Fruit fly (Drosophila melanogaster) whole organism, embryonic: ENCODE data around the gene CG33107.

Source experiments
- Bteb2 ChIP-seq: fragments of 200-800 bp; sonication (Bioruptor generic); optimal IDR thresholded peaks from 2 replicates; lab custom pipeline; 2016; ENCODE audit warnings: missing biosample characterization, missing genetic modification characterization
- CG10267 ChIP-seq: fragments of 200-800 bp; sonication (Bioruptor generic); optimal IDR thresholded peaks from 2 replicates; lab custom pipeline; 2018; ENCODE audit warnings: missing biosample characterization, mild to moderate bottlenecking, missing genetic modification characterization, moderate library complexity
- CG14441 ChIP-seq: fragments of 200-800 bp; sonication (Bioruptor generic); IDR thresholded peaks from 2 replicates; pipeline ENCODE4 v1.3.6; 2022; ENCODE audit warnings: missing biosample characterization, missing genetic modification characterization
- CG1647 ChIP-seq: fragments of 200-800 bp; sonication (Bioruptor generic); optimal IDR thresholded peaks from 3 replicates; lab custom pipeline; 2016; ENCODE audit warnings: missing biosample characterization, missing genetic modification characterization
- CG17385 ChIP-seq: fragments of 200-800 bp; sonication (Bioruptor generic); optimal IDR thresholded peaks from 3 replicates; lab custom pipeline; 2018; ENCODE audit warnings: missing biosample characterization, mild to moderate bottlenecking, missing genetic modification characterization
- CG1832 ChIP-seq: fragments of 200-800 bp; sonication (Bioruptor generic); optimal IDR thresholded peaks from 2 replicates; lab custom pipeline; 2017; ENCODE audit warnings: missing biosample characterization, mild to moderate bottlenecking, missing genetic modification characterization, inconsistent platforms
- CG31365 ChIP-seq: fragments of 200-800 bp; sonication (Bioruptor generic); optimal IDR thresholded peaks from 2 replicates; lab custom pipeline; 2018; ENCODE audit warnings: missing biosample characterization, mild to moderate bottlenecking, missing genetic modification characterization
- CG32532 ChIP-seq: fragments of 200-800 bp; sonication (Bioruptor generic); IDR thresholded peaks from 2 replicates; pipeline ENCODE4 v1.3.6; 2022; ENCODE audit warnings: missing biosample characterization, missing genetic modification characterization
- CG34422 ChIP-seq: fragments of 200-800 bp; sonication (Bioruptor generic); IDR thresholded peaks from 3 replicates; pipeline ENCODE4 v1.3.6; 2022; ENCODE audit warnings: missing biosample characterization, missing genetic modification characterization
- CG4730 ChIP-seq: fragments of 200-800 bp; sonication (Bioruptor generic); IDR thresholded peaks from 2 replicates; pipeline ENCODE4 v1.3.6; 2022; ENCODE audit warnings: missing biosample characterization, missing genetic modification characterization
- CG7928 ChIP-seq: fragments of 200-800 bp; sonication (Bioruptor generic); optimal IDR thresholded peaks from 2 replicates; lab custom pipeline; 2017; ENCODE audit warnings: missing biosample characterization, mild to moderate bottlenecking, missing genetic modification characterization
- CG7963 ChIP-seq: fragments of 200-800 bp; sonication (Bioruptor generic); IDR thresholded peaks from 3 replicates; pipeline ENCODE4 v1.3.6; 2022; ENCODE audit warnings: missing biosample characterization, missing genetic modification characterization; ENCODE audit not compliant: partially characterized antibody
- CHES-1-like ChIP-seq: fragments of 200-800 bp; sonication (Bioruptor generic); optimal IDR thresholded peaks from 2 replicates; lab custom pipeline; 2016; ENCODE audit warnings: missing biosample characterization, missing genetic modification characterization
- D ChIP-seq, 2 experiments: fragments of 200-800 bp in 1 of 2; fragments of >200 bp in 1 of 2; sonication (Bioruptor generic) in 1 of 2; optimal IDR thresholded peaks; 2 replicates in 1 of 2; 3 replicates in 1 of 2; lab custom pipeline; 2017; ENCODE audit warnings: mild to moderate bottlenecking in 1 of 2, missing biosample characterization in 1 of 2, missing genetic modification characterization in 1 of 2, missing genetic modification reagents in 1 of 2
- Dip2 ChIP-seq: fragments of 200-800 bp; sonication (Bioruptor generic); IDR thresholded peaks from 2 replicates; pipeline ENCODE4 v1.3.6; 2022; ENCODE audit warnings: missing biosample characterization, missing genetic modification characterization
- Doc3 ChIP-seq: fragments of 200-800 bp; sonication (Bioruptor generic); IDR thresholded peaks from 3 replicates; pipeline ENCODE4 v1.3.6; 2022; ENCODE audit warnings: missing biosample characterization, missing genetic modification characterization; ENCODE audit not compliant: partially characterized antibody
- Dp ChIP-seq: fragments of 200-800 bp; sonication (Bioruptor generic); optimal IDR thresholded peaks from 2 replicates; lab custom pipeline; 2018; ENCODE audit warnings: missing biosample characterization, mild to moderate bottlenecking, missing genetic modification characterization, moderate library complexity
- Ets97D ChIP-seq: fragments of 200-800 bp; sonication (Bioruptor generic); optimal IDR thresholded peaks from 3 replicates; lab custom pipeline; 2016; ENCODE audit warnings: missing biosample characterization, missing genetic modification characterization
- GATAe ChIP-seq: fragments of 200-800 bp; sonication (Bioruptor generic); conservative IDR thresholded peaks from 2 replicates; pipeline ENCODE4 v1.3.6; 2022; ENCODE audit warnings: missing biosample characterization, missing genetic modification characterization
- Hey ChIP-seq: fragments of 200-800 bp; sonication (Bioruptor generic); optimal IDR thresholded peaks from 3 replicates; lab custom pipeline; 2018; ENCODE audit warnings: missing biosample characterization, mild to moderate bottlenecking, missing genetic modification characterization
- Hmr ChIP-seq: fragments of 200-800 bp; sonication (Bioruptor generic); optimal IDR thresholded peaks from 3 replicates; lab custom pipeline; 2017; ENCODE audit warnings: mild to moderate bottlenecking, missing biosample characterization, missing genetic modification reagents, missing genetic modification characterization
- Hr39 ChIP-seq: fragments of >200 bp; optimal IDR thresholded peaks from 2 replicates; lab custom pipeline; 2017
- Hr78 ChIP-seq, 2 experiments: fragments of 200-800 bp in 1 of 2; fragments of >200 bp in 1 of 2; sonication (Bioruptor generic) in 1 of 2; optimal IDR thresholded peaks; 2 replicates each; lab custom pipeline; 2017 to 2019; ENCODE audit warnings: missing biosample characterization in 2 of 2, missing genetic modification characterization in 2 of 2, mild to moderate bottlenecking in 1 of 2, moderate library complexity in 1 of 2
- Hsf ChIP-seq: fragments of 200-800 bp; sonication (Bioruptor generic); optimal IDR thresholded peaks from 3 replicates; lab custom pipeline; 2016; ENCODE audit warnings: missing biosample characterization, missing genetic modification characterization
- Lpt ChIP-seq: fragments of >200 bp; optimal IDR thresholded peaks from 2 replicates; lab custom pipeline; 2018; ENCODE audit warnings: missing biosample characterization, missing genetic modification characterization
- Meics ChIP-seq: fragments of 200-800 bp; sonication (Bioruptor generic); optimal IDR thresholded peaks from 2 replicates; lab custom pipeline; 2017; ENCODE audit warnings: missing biosample characterization, mild to moderate bottlenecking, missing genetic modification characterization
- Oaz ChIP-seq: fragments of 200-800 bp; sonication (Bioruptor generic); IDR thresholded peaks from 2 replicates; pipeline ENCODE4 v1.3.6; 2022; ENCODE audit warnings: missing biosample characterization, missing genetic modification characterization
- PHDP ChIP-seq: fragments of 200-800 bp; sonication (Bioruptor generic); optimal IDR thresholded peaks from 3 replicates; lab custom pipeline; 2018; ENCODE audit warnings: missing biosample characterization, mild to moderate bottlenecking, missing genetic modification characterization, moderate library complexity
- Ravus ChIP-seq: fragments of 200-800 bp; sonication (Bioruptor generic); IDR thresholded peaks from 2 replicates; pipeline ENCODE4 v1.3.6; 2022; ENCODE audit warnings: missing biosample characterization, missing genetic modification characterization
- al ChIP-seq: fragments of 200-800 bp; sonication (Bioruptor generic); IDR thresholded peaks from 2 replicates; pipeline ENCODE4 v1.3.6; 2022; ENCODE audit warnings: missing biosample characterization, missing genetic modification characterization
- bbx ChIP-seq: fragments of 200-800 bp; sonication (Bioruptor generic); IDR thresholded peaks from 2 replicates; pipeline ENCODE4 v1.3.6; 2022; ENCODE audit warnings: missing biosample characterization, missing genetic modification characterization; ENCODE audit not compliant: partially characterized antibody
- bsh ChIP-seq, 2 experiments: fragments of 200-800 bp; sonication (Bioruptor generic); optimal IDR thresholded peaks; 2 replicates each; lab custom pipeline; 2017 to 2018; ENCODE audit warnings: mild to moderate bottlenecking in 2 of 2, missing biosample characterization in 2 of 2, missing genetic modification characterization in 2 of 2, moderate library complexity in 1 of 2
- cato ChIP-seq: fragments of 200-800 bp; sonication (Bioruptor generic); optimal IDR thresholded peaks from 2 replicates; lab custom pipeline; 2016; ENCODE audit warnings: missing biosample characterization, missing genetic modification characterization, borderline replicate concordance
- dpn ChIP-seq, 2 experiments: fragments of 200-800 bp; sonication (Bioruptor generic); optimal IDR thresholded peaks; 3 replicates each; lab custom pipeline; 2016; ENCODE audit warnings: missing biosample characterization in 2 of 2, missing genetic modification characterization in 2 of 2
- grau ChIP-seq: fragments of 200-800 bp; optimal IDR thresholded peaks from 3 replicates; lab custom pipeline; 2019; ENCODE audit warnings: missing biosample characterization, mild to moderate bottlenecking, missing genetic modification characterization, moderate library complexity
- gt ChIP-seq: fragments of 200-800 bp; sonication (Bioruptor generic); IDR thresholded peaks from 2 replicates; pipeline ENCODE4 v1.3.6; 2022; ENCODE audit warnings: missing biosample characterization, missing genetic modification characterization
- inv ChIP-seq: fragments of 200-800 bp; sonication (Bioruptor generic); IDR thresholded peaks from 2 replicates; pipeline ENCODE4 v1.3.6; 2022; ENCODE audit warnings: missing biosample characterization, missing genetic modification characterization; ENCODE audit not compliant: partially characterized antibody
- knrl ChIP-seq: fragments of 200-800 bp; sonication (Bioruptor generic); IDR thresholded peaks from 3 replicates; pipeline ENCODE4 v1.3.6; 2022; ENCODE audit warnings: missing biosample characterization, missing genetic modification characterization; ENCODE audit not compliant: partially characterized antibody
- lilli ChIP-seq: fragments of 200-800 bp; sonication (Bioruptor generic); optimal IDR thresholded peaks from 3 replicates; lab custom pipeline; 2016; ENCODE audit warnings: missing biosample characterization, missing genetic modification characterization
- lov ChIP-seq, 2 experiments: fragments of 200-800 bp in 1 of 2; fragments of >200 bp in 1 of 2; sonication (Bioruptor generic) in 1 of 2; IDR thresholded peaks in 1 of 2; optimal IDR thresholded peaks in 1 of 2; 2 replicates in 1 of 2; 3 replicates in 1 of 2; pipeline versions ENCODE4 v1.3.6 to Lab custom; 2017 to 2022; ENCODE audit warnings: missing biosample characterization in 1 of 2, missing genetic modification characterization in 1 of 2
- pfk ChIP-seq: fragments of 200-800 bp; sonication (Bioruptor generic); optimal IDR thresholded peaks from 2 replicates; lab custom pipeline; 2018; ENCODE audit warnings: missing biosample characterization, mild to moderate bottlenecking, missing genetic modification characterization, moderate library complexity
- pho ChIP-seq: fragments of 200-800 bp; sonication (Bioruptor generic); optimal IDR thresholded peaks from 2 replicates; lab custom pipeline; 2016; ENCODE audit warnings: missing biosample characterization, missing genetic modification characterization
- ro ChIP-seq: fragments of 200-800 bp; sonication (Bioruptor generic); IDR thresholded peaks from 2 replicates; pipeline ENCODE4 v1.3.6; 2022; ENCODE audit warnings: missing biosample characterization, missing genetic modification characterization
- seq ChIP-seq: fragments of 200-800 bp; sonication (Bioruptor generic); IDR thresholded peaks from 2 replicates; pipeline ENCODE4 v1.3.6; 2022; ENCODE audit warnings: missing biosample characterization, missing genetic modification characterization
- sna ChIP-seq: fragments of 200-800 bp; sonication (Bioruptor generic); IDR thresholded peaks from 2 replicates; pipeline ENCODE4 v1.3.6; 2022; ENCODE audit warnings: missing biosample characterization, missing genetic modification characterization; ENCODE audit not compliant: partially characterized antibody
- trh ChIP-seq: fragments of 200-800 bp; sonication (Bioruptor generic); optimal IDR thresholded peaks from 2 replicates; lab custom pipeline; 2016; ENCODE audit warnings: missing biosample characterization, missing genetic modification characterization
- tup ChIP-seq: fragments of 200-800 bp; sonication (Bioruptor generic); optimal IDR thresholded peaks from 2 replicates; lab custom pipeline; 2016; ENCODE audit warnings: missing biosample characterization, mild to moderate bottlenecking, missing genetic modification characterization, moderate library complexity
- zf30C ChIP-seq: fragments of 200-800 bp; sonication (Bioruptor generic); optimal IDR thresholded peaks from 3 replicates; lab custom pipeline; 2018; ENCODE audit warnings: missing biosample characterization, mild to moderate bottlenecking, missing genetic modification characterization

The CG33107 gene

DNA sequence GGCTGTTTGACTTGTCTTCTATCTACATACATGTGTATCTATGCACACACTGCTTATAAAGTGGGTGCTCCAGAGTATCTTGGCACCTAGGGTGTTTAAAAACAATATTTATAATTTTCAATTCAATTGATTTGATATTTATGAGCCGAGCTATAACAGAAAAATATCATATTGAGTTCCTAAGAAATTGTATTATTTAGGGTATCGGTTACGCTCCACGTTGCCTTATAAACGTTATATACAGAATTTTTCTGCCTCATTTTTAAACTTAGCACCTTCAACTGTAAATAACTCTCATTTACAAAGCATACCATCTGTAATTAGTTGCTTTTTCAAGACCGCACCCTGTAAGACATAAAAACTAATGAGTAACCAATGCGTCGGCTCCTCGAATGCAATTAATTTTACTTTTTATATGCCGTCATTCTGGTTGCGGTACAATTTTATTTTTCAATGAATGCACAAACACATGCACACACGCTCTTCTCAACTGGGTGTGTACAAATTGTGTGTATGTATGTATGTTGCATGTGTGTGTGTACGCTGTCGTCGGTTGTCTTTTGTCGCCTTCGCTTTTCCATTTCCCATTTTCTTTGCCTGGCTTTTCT, 6.3 kb upstream of the CG33107 start (continued):
- TF ChIP-seq knrl (GFP tag; lab: Robert Waterston, UW) (no peak), seq (GFP tag; lab: Robert Waterston, UW) (no peak), CHES-1-like (GFP tag; lab: Kevin White, UChicago) (no peak), CG7928 (GFP tag; lab: Kevin White, UChicago) (no peak), lov (optimal IDR thresholded peaks at IDR 0.05; lab: Kevin White, UChicago) (no peak), lov (GFP tag; IDR thresholded peaks at IDR 0.05; lab: Robert Waterston, UW) (no peak), Oaz (GFP tag; lab: Robert Waterston, UW) (peak; percentile 17; the same call in 1 of the 2 replicates), dpn (GFP tag; optimal IDR thresholded peaks at IDR 0.05; lab: Kevin White, UChicago) (peak; percentile 16 to 27), CG14441 (0 out of 2 replicates have a peak, but pooled peaks have one; percentile 28), CG32532 (GFP tag; lab: Robert Waterston, UW) (no peak), Ravus (GFP tag; lab: Robert Waterston, UW) (no peak), inv (GFP tag; lab: Robert Waterston, UW) (no peak), CG17385 (GFP tag; lab: Kevin White, UChicago) (peak; percentile 56), tup (no peak), sna (GFP tag; lab: Robert Waterston, UW) (no peak), CG34422 (no peak), CG1832 (no peak), Meics (GFP tag; lab: Kevin White, UChicago) (peak; percentile 12), Hr78 (GFP tag; optimal IDR thresholded peaks at IDR 0.05; lab: Kevin White, UChicago) (peak in 1 of 2 experiments; percentile 38), D (optimal IDR thresholded peaks at IDR 0.05; lab: Kevin White, UChicago) (no peak), D (GFP tag; optimal IDR thresholded peaks at IDR 0.05; lab: Kevin White, UChicago) (peak; percentile 81), CG4730 (GFP tag; lab: Robert Waterston, UW) (no peak; the same call in 1 of the 2 replicates), PHDP (tag; lab: Kevin White, UChicago) (peak; percentile 65), Hr39 (lab: Kevin White, UChicago) (no peak), zf30C (no peak), gt (GFP tag; lab: Robert Waterston, UW) (no peak), Hmr (GFP tag; lab: Kevin White, UChicago) (peak; percentile 20), ro (GFP tag; lab: Robert Waterston, UW) (no peak), Dp (GFP tag; lab: Kevin White, UChicago) (no peak), trh (GFP tag; lab: Kevin White, UChicago) (peak; percentile 22), CG10267 (peak; percentile 65), bsh (GFP tag; optimal IDR thresholded peaks at IDR 0.05; lab: Kevin White, UChicago) (peak; percentile 50 to 70), Hsf (GFP tag; lab: Kevin White, UChicago) (peak; percentile 45), bbx (no peak), al (GFP tag; lab: Robert Waterston, UW) (no peak), lilli (GFP tag; lab: Kevin White, UChicago) (peak; percentile 55), Bteb2 (GFP tag; lab: Kevin White, UChicago) (no peak), Dip2 (GFP tag; lab: Robert Waterston, UW) (no peak), GATAe (GFP tag; lab: Robert Waterston, UW) (no peak), grau (tag; lab: Kevin White, UChicago) (peak; percentile 69), CG1647 (GFP tag; lab: Kevin White, UChicago) (no peak), pho (GFP tag; lab: Kevin White, UChicago) (no peak), Lpt (GFP tag; lab: Kevin White, UChicago) (no peak), Ets97D (peak; percentile 17), Hey (no peak), CG7963 (GFP tag; lab: Robert Waterston, UW) (no peak), Doc3 (GFP tag; lab: Robert Waterston, UW) (no peak), cato (GFP tag; lab: Kevin White, UChicago) (peak; percentile 35), CG31365 (tag; lab: Kevin White, UChicago) (no peak), pfk (no peak)
